Worm (Caenorhabditis elegans) whole organism, early embryonic: ENCODE data around the gene R07E3.6.

Experiments
- B0310.2 ChIP-seq: sonication (generic microtip); optimal IDR thresholded peaks from 2 replicates; lab custom pipeline; 2016; ENCODE audit warnings: mild to moderate bottlenecking, missing genetic modification characterization, missing compliant biosample characterization
- F13C5.2 ChIP-seq: sonication (generic microtip); optimal IDR thresholded peaks from 2 replicates; lab custom pipeline; 2017; ENCODE audit warnings: mild to moderate bottlenecking, missing genetic modification characterization, inconsistent platforms, missing compliant biosample characterization
- aly-1 ChIP-seq: sonication (generic microtip); optimal IDR thresholded peaks from 2 replicates; lab custom pipeline; 2016; ENCODE audit warnings: missing genetic modification characterization, missing compliant biosample characterization
- ama-1 ChIP-seq: fragments of 150-350 bp; optimal IDR thresholded peaks from 2 replicates; lab custom pipeline; 2014
- ceh-13 ChIP-seq: fragments of 200-800 bp; sonication (Bioruptor generic); optimal IDR thresholded peaks from 2 replicates; lab custom pipeline; 2018; ENCODE audit warnings: mild to moderate bottlenecking, missing genetic modification characterization, missing compliant biosample characterization
- ceh-36 ChIP-seq: sonication (generic microtip); optimal IDR thresholded peaks from 2 replicates; lab custom pipeline; 2016; ENCODE audit warnings: missing genetic modification characterization, inconsistent platforms, missing compliant biosample characterization
- ets-7 ChIP-seq: sonication (generic microtip); optimal IDR thresholded peaks from 2 replicates; lab custom pipeline; 2016; ENCODE audit warnings: missing genotype, missing genetic modification characterization, missing compliant biosample characterization
- flt-1 ChIP-seq: fragments of 200-800 bp; sonication (Bioruptor generic); IDR thresholded peaks from 2 replicates; pipeline ENCODE4 v1.3.6; 2022; ENCODE audit warnings: missing genetic modification characterization, missing compliant biosample characterization
- hmbx-1 ChIP-seq: sonication (generic microtip); optimal IDR thresholded peaks from 2 replicates; lab custom pipeline; 2016; ENCODE audit warnings: mild to moderate bottlenecking, missing genetic modification characterization, missing compliant biosample characterization
- hmg-4 ChIP-seq: fragments of 200-800 bp; sonication (Bioruptor generic); optimal IDR thresholded peaks from 2 replicates; lab custom pipeline; 2018; ENCODE audit warnings: mild to moderate bottlenecking, missing genetic modification characterization, missing compliant biosample characterization
- hnd-1 ChIP-seq: sonication (generic microtip); optimal IDR thresholded peaks from 2 replicates; lab custom pipeline; 2016; ENCODE audit warnings: missing genetic modification characterization, missing compliant biosample characterization
- pes-1 ChIP-seq: fragments of 200-800 bp; sonication (Bioruptor generic); IDR thresholded peaks from 2 replicates; pipeline ENCODE4 v1.3.6; 2022; ENCODE audit warnings: missing genetic modification reagents, missing genetic modification characterization, missing compliant biosample characterization
- scrt-1 ChIP-seq: fragments of 200-800 bp; sonication (Bioruptor generic); IDR thresholded peaks from 2 replicates; pipeline ENCODE4 v1.3.6; 2022; ENCODE audit warnings: missing genetic modification characterization, missing compliant biosample characterization
- sea-1 ChIP-seq: fragments of 200-800 bp; sonication (Bioruptor generic); conservative IDR thresholded peaks from 2 replicates; pipeline ENCODE4 v1.3.6; 2022; ENCODE audit warnings: missing genetic modification characterization, missing compliant biosample characterization
- tbx-11 ChIP-seq: fragments of 200-800 bp; sonication (Bioruptor generic); IDR thresholded peaks from 2 replicates; pipeline ENCODE4 v1.3.6; 2022; ENCODE audit warnings: missing genetic modification characterization, missing compliant biosample characterization
- tbx-37 ChIP-seq: fragments of 200-800 bp; sonication (Bioruptor generic); conservative IDR thresholded peaks from 2 replicates; pipeline ENCODE4 v1.3.6; 2022; ENCODE audit warnings: missing genetic modification reagents, missing genetic modification characterization, missing compliant biosample characterization
- tra-4 ChIP-seq: sonication (generic microtip); optimal IDR thresholded peaks from 2 replicates; lab custom pipeline; 2017; ENCODE audit warnings: missing genetic modification characterization, missing compliant biosample characterization

R07E3.6 gene

DNA sequence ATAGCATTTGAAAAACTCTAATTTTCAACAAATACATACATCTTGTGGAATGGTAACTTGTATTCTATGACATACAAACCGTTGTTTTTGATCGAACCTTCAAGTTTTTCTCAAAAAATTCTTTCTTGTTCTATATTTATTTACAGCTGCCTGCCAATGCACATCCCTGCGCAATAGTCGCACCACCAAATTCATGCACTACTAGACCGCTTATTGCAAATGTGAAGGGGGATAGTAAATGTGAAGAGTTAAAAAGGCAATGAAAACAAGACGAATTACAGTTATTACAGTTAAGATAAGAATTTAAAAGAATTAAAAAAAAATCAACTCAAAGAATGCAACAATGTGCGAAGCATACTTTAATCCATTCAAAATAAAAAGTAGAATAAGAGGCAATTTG lies 36.3 kb downstream of the R07E3.6 start:
- TF ChIP-seq ceh-36 (tag; lab: Kevin White, UChicago) (no peak), B0310.2 (tag; lab: Kevin White, UChicago) (no peak), ama-1 (lab: Kevin White, UChicago) (no peak), hnd-1 (tag; lab: Kevin White, UChicago) (no peak), sea-1 (no peak), pes-1 (GFP tag; lab: Robert Waterston, UW) (no peak), hmg-4 (GFP tag; lab: Kevin White, UChicago) (no peak), scrt-1 (GFP tag; lab: Robert Waterston, UW) (no peak), tra-4 (tag; lab: Kevin White, UChicago) (no peak), tbx-37 (no peak), ets-7 (no peak), flt-1 (GFP tag; lab: Robert Waterston, UW) (no peak), hmbx-1 (no peak)

DNA sequence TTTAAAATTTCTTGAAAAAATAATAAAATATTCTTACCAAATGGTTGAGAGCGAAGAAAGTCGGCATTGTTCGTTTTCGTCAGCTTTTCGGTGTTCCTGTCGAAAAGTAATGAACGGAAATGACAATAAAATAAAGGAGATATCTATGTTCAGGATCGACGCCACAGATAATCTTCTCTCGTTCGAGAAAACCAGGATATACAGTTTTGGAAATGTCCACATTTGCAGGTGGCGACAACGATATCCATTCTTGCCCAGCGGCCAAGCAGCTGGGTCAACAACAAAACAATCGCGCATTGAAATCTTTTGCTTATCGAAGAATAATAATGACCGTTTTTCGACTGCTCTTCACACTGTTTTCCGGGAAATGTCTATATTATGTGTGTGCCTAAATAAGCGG lies 38.1 kb downstream of the R07E3.6 start, which contains the start of gene R07E3.7:
R07E3.7 (minus strand) TSS at position 101 of the 400 bp plus-strand sequence.
- TF ChIP-seq B0310.2 (tag; lab: Kevin White, UChicago), result no peak
- no peak for TF ChIP-seq flt-1 (GFP tag; lab: Robert Waterston, UW)
- TF ChIP-seq ets-7, result no peak
- TF ChIP-seq aly-1 (tag; lab: Kevin White, UChicago), result no peak
- TF ChIP-seq pes-1 (GFP tag; lab: Robert Waterston, UW), result no peak
- TF ChIP-seq hnd-1 (tag; lab: Kevin White, UChicago), result no peak
- TF ChIP-seq hmg-4 (GFP tag; lab: Kevin White, UChicago), result no peak
- no peak for TF ChIP-seq tra-4 (tag; lab: Kevin White, UChicago)
- no peak for TF ChIP-seq ceh-13 (GFP tag; lab: Kevin White, UChicago)
- TF ChIP-seq tbx-37, result no peak
- TF ChIP-seq F13C5.2 (tag; lab: Kevin White, UChicago), result no peak
- no peak for TF ChIP-seq hmbx-1
- no peak for TF ChIP-seq tbx-11
- TF ChIP-seq ceh-36 (tag; lab: Kevin White, UChicago), result no peak
- no peak for TF ChIP-seq ama-1 (lab: Kevin White, UChicago)

DNA sequence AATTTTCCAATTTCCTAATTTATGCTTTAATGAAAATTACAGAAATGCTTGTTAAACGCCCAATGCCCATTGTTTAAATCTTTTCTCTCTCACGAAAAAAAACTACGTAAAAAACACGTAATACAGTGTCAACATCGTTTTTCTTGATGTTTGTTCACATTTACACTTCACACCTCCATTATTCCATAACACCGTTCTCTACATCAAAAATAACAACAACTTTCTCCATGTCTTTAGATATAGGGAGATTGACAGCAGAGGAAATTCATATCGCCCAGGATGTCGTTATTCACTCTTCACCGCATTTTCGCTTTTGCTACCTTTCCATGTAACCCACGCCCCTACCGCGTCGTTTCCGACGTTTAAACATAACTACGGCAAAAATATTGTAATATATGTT lies 40.6 kb downstream of the R07E3.6 start, which contains the start of gene efhc-1:
efhc-1 (plus strand) TSS at position 301 of the 400 bp plus-strand sequence.
- TF ChIP-seq flt-1 (GFP tag; lab: Robert Waterston, UW) (no peak), aly-1 (tag; lab: Kevin White, UChicago) (no peak), hnd-1 (tag; lab: Kevin White, UChicago) (no peak), ets-7 (no peak), F13C5.2 (tag; lab: Kevin White, UChicago) (no peak), hmg-4 (GFP tag; lab: Kevin White, UChicago) (no peak), sea-1 (no peak), scrt-1 (GFP tag; lab: Robert Waterston, UW) (no peak), ceh-36 (tag; lab: Kevin White, UChicago) (no peak), tra-4 (tag; lab: Kevin White, UChicago) (no peak), pes-1 (GFP tag; lab: Robert Waterston, UW) (no peak), ama-1 (lab: Kevin White, UChicago) (no peak), tbx-37 (no peak), hmbx-1 (no peak), ceh-13 (GFP tag; lab: Kevin White, UChicago) (no peak), B0310.2 (tag; lab: Kevin White, UChicago) (no peak), tbx-11 (no peak)
